Worm (Caenorhabditis elegans) whole organism, L4 larva: Measurements from ENCODE around the gene str-228.

Source experiments
- D1046.2 ChIP-seq: fragments of 200-800 bp; sonication (Bioruptor generic); IDR thresholded peaks from 2 replicates; pipeline ENCODE4 v1.3.6; 2022; ENCODE audit warnings: missing genetic modification characterization, missing compliant biosample characterization
- F10B5.3 ChIP-seq: sonication (generic microtip); optimal IDR thresholded peaks from 2 replicates; lab custom pipeline; 2016; ENCODE audit warnings: mild to moderate bottlenecking, missing genetic modification characterization, missing compliant biosample characterization
- F49E8.2 ChIP-seq: sonication (generic microtip); optimal IDR thresholded peaks from 2 replicates; lab custom pipeline; 2016; ENCODE audit warnings: missing compliant biosample characterization, mild to moderate bottlenecking, missing genetic modification characterization, borderline replicate concordance
- T20F7.1 ChIP-seq: fragments of 200-800 bp; sonication (Bioruptor generic); optimal IDR thresholded peaks from 2 replicates; lab custom pipeline; 2018; ENCODE audit warnings: mild to moderate bottlenecking, missing genetic modification characterization, missing compliant biosample characterization
- T26A8.4 ChIP-seq: fragments of 200-800 bp; sonication (Bioruptor generic); IDR thresholded peaks from 2 replicates; pipeline ENCODE4 v1.3.6; 2022; ENCODE audit warnings: missing genetic modification characterization, missing compliant biosample characterization
- Y48G9A.11 ChIP-seq: fragments of 200-800 bp; sonication (Bioruptor generic); IDR thresholded peaks from 2 replicates; pipeline ENCODE4 v1.3.6; 2022; ENCODE audit warnings: missing genetic modification reagents, missing genetic modification characterization, missing compliant biosample characterization
- Y5F2A.4 ChIP-seq: fragments of 200-800 bp; sonication (Bioruptor generic); optimal IDR thresholded peaks from 2 replicates; lab custom pipeline; 2018; ENCODE audit warnings: mild to moderate bottlenecking, missing genetic modification characterization, missing compliant biosample characterization
- ZK337.2 ChIP-seq: fragments of 200-800 bp; sonication (Bioruptor generic); IDR thresholded peaks from 2 replicates; pipeline ENCODE4 v1.3.6; 2022; ENCODE audit warnings: missing genetic modification reagents, missing genetic modification characterization, missing compliant biosample characterization
- aha-1 ChIP-seq: fragments of 150-350 bp; peaks from one replicate; lab custom pipeline; 2014; ENCODE audit warnings: missing biosample characterization, missing genetic modification characterization
- aly-2 ChIP-seq: sonication (generic microtip); optimal IDR thresholded peaks from 2 replicates; lab custom pipeline; 2018; ENCODE audit warnings: missing biosample characterization, missing genetic modification characterization
- attf-4 ChIP-seq: sonication (generic microtip); optimal IDR thresholded peaks from 3 replicates; lab custom pipeline; 2017; ENCODE audit warnings: missing biosample characterization, missing genetic modification characterization
- ceh-28 ChIP-seq: fragments of 150-350 bp; optimal IDR thresholded peaks from 2 replicates; lab custom pipeline; 2014; ENCODE audit warnings: missing biosample characterization, missing genetic modification reagents, missing genetic modification characterization
- ceh-32 ChIP-seq: sonication (generic microtip); optimal IDR thresholded peaks from 2 replicates; lab custom pipeline; 2016; ENCODE audit warnings: mild to moderate bottlenecking, missing genetic modification characterization, missing compliant biosample characterization; ENCODE audit not compliant: poor library complexity
- ceh-44 ChIP-seq: fragments of 200-800 bp; sonication (Bioruptor generic); IDR thresholded peaks from 2 replicates; pipeline ENCODE4 v1.3.6; 2022; ENCODE audit warnings: missing genetic modification reagents, missing genetic modification characterization, missing compliant biosample characterization
- ceh-62 ChIP-seq: sonication (generic microtip); optimal IDR thresholded peaks from 2 replicates; lab custom pipeline; 2017; ENCODE audit warnings: missing biosample characterization, missing genetic modification characterization
- ceh-82 ChIP-seq: sonication (generic microtip); optimal IDR thresholded peaks from 2 replicates; lab custom pipeline; 2017; ENCODE audit warnings: missing biosample characterization, missing genetic modification characterization
- ctbp-1 ChIP-seq: fragments of 200-800 bp; sonication (Bioruptor generic); IDR thresholded peaks from 2 replicates; pipeline ENCODE4 v1.3.6; 2022; ENCODE audit warnings: missing genetic modification reagents, missing genetic modification characterization, missing compliant biosample characterization
- daf-12 ChIP-seq: fragments of 150-350 bp; optimal IDR thresholded peaks from 2 replicates; lab custom pipeline; 2014; ENCODE audit warnings: missing biosample characterization, missing genetic modification reagents, missing genetic modification characterization
- daf-16 ChIP-seq, 3 experiments: sonication (generic microtip); optimal IDR thresholded peaks; 2 replicates each; lab custom pipeline; 2016 to 2017; ENCODE audit warnings: missing genetic modification characterization in 3 of 3, missing genetic modification reagents in 3 of 3, mild to moderate bottlenecking in 2 of 3, missing compliant biosample characterization in 2 of 3, missing biosample characterization in 1 of 3, moderate library complexity in 1 of 3
- daf-19 ChIP-seq: fragments of 200-800 bp; sonication (Bioruptor generic); conservative IDR thresholded peaks from 2 replicates; pipeline ENCODE4 v1.3.6; 2022; ENCODE audit warnings: missing genetic modification characterization, missing compliant biosample characterization
- daf-8 ChIP-seq: fragments of 200-800 bp; sonication (Bioruptor generic); IDR thresholded peaks from 2 replicates; pipeline ENCODE4 v1.3.6; 2022; ENCODE audit warnings: missing genetic modification characterization, missing compliant biosample characterization
- dmd-6 ChIP-seq: fragments of 200-800 bp; sonication (Bioruptor generic); IDR thresholded peaks from 2 replicates; pipeline ENCODE4 v1.3.6; 2022; ENCODE audit warnings: missing genetic modification reagents, missing genetic modification characterization, missing compliant biosample characterization
- duxl-1 ChIP-seq: sonication (generic microtip); optimal IDR thresholded peaks from 2 replicates; lab custom pipeline; 2016; ENCODE audit warnings: mild to moderate bottlenecking, missing genetic modification characterization, moderate library complexity, missing compliant biosample characterization; ENCODE audit not compliant: poor library complexity
- dve-1 ChIP-seq: sonication (generic microtip); optimal IDR thresholded peaks from 2 replicates; lab custom pipeline; 2017; ENCODE audit warnings: antibody characterized with exemption, mild to moderate bottlenecking, missing genetic modification characterization, missing compliant biosample characterization; ENCODE audit not compliant: insufficient read depth
- egl-43 ChIP-seq: fragments of 200-800 bp; sonication (Bioruptor generic); IDR thresholded peaks from 2 replicates; pipeline ENCODE4 v1.3.6; 2022; ENCODE audit warnings: missing genetic modification reagents, missing genetic modification characterization, missing compliant biosample characterization
- fkh-10 ChIP-seq: fragments of 150-350 bp; optimal IDR thresholded peaks from 2 replicates; lab custom pipeline; 2014; ENCODE audit warnings: missing biosample characterization, missing genetic modification reagents, missing genetic modification characterization
- hif-1 ChIP-seq, 2 experiments: sonication (generic microtip); optimal IDR thresholded peaks; 2 replicates each; lab custom pipeline; 2016 to 2017; ENCODE audit warnings: missing compliant biosample characterization in 2 of 2, missing genetic modification characterization in 2 of 2, missing genetic modification reagents in 2 of 2, missing genotype in 2 of 2, mild to moderate bottlenecking in 1 of 2
- hlh-11 ChIP-seq: fragments of 200-800 bp; sonication (Bioruptor generic); optimal IDR thresholded peaks from 2 replicates; lab custom pipeline; 2018; ENCODE audit warnings: mild to moderate bottlenecking, missing genetic modification characterization, missing compliant biosample characterization
- hmg-1.1 ChIP-seq: fragments of 200-800 bp; sonication (Bioruptor generic); IDR thresholded peaks from 2 replicates; pipeline ENCODE4 v1.3.6; 2022; ENCODE audit warnings: missing genetic modification reagents, missing genetic modification characterization, missing compliant biosample characterization
- lim-7 ChIP-seq: fragments of 200-800 bp; sonication (Bioruptor generic); IDR thresholded peaks from 2 replicates; pipeline ENCODE4 v1.3.6; 2022; ENCODE audit warnings: missing genetic modification characterization, missing compliant biosample characterization
- lin-1 ChIP-seq: fragments of 200-800 bp; sonication (Bioruptor generic); IDR thresholded peaks from 2 replicates; pipeline ENCODE4 v1.3.6; 2022; ENCODE audit warnings: missing genetic modification reagents, missing genetic modification characterization, missing compliant biosample characterization
- lin-15B ChIP-seq: fragments of 150-350 bp; sonication (generic microtip); optimal IDR thresholded peaks from 3 replicates; lab custom pipeline; 2014; ENCODE audit warnings: missing biosample characterization, missing genetic modification characterization
- lin-38 ChIP-seq: fragments of 200-800 bp; sonication (Bioruptor generic); IDR thresholded peaks from 2 replicates; pipeline ENCODE4 v1.3.6; 2022; ENCODE audit warnings: missing genetic modification reagents, missing genetic modification characterization, missing compliant biosample characterization
- lin-39 ChIP-seq: fragments of 150-350 bp; optimal IDR thresholded peaks from 2 replicates; lab custom pipeline; 2014; ENCODE audit warnings: missing biosample characterization, missing genetic modification reagents, missing genetic modification characterization
- madf-9 ChIP-seq: fragments of 200-800 bp; sonication (Bioruptor generic); conservative IDR thresholded peaks from 2 replicates; pipeline ENCODE4 v1.3.6; 2022; ENCODE audit warnings: missing genetic modification reagents, missing genetic modification characterization, missing compliant biosample characterization
- mdl-1 ChIP-seq, 2 experiments: fragments of 150-350 bp in 1 of 2; sonication (generic microtip) in 1 of 2; optimal IDR thresholded peaks; 2 replicates each; lab custom pipeline; 2014 to 2017; ENCODE audit warnings: missing biosample characterization in 2 of 2, missing genetic modification characterization in 2 of 2
- mdt-29 ChIP-seq: fragments of 200-800 bp; sonication (Bioruptor generic); IDR thresholded peaks from 2 replicates; pipeline ENCODE4 v1.3.6; 2022; ENCODE audit warnings: missing genetic modification reagents, missing genetic modification characterization, missing compliant biosample characterization
- mxl-2 ChIP-seq: fragments of 200-800 bp; sonication (Bioruptor generic); conservative IDR thresholded peaks from 2 replicates; pipeline ENCODE4 v1.3.6; 2022; ENCODE audit warnings: missing genetic modification reagents, missing genetic modification characterization, missing compliant biosample characterization
- nhr-11 ChIP-seq: fragments of 150-350 bp; optimal IDR thresholded peaks from 2 replicates; lab custom pipeline; 2014; ENCODE audit warnings: missing biosample characterization, missing genetic modification characterization
- nhr-25 ChIP-seq: sonication (generic microtip); optimal IDR thresholded peaks from 2 replicates; lab custom pipeline; 2017; ENCODE audit warnings: missing genetic modification characterization, mild to moderate bottlenecking, missing compliant biosample characterization, antibody characterized with exemption, moderate library complexity, borderline replicate concordance; ENCODE audit not compliant: insufficient read depth
- nhr-42 ChIP-seq: fragments of 200-800 bp; sonication (Bioruptor generic); IDR thresholded peaks from 2 replicates; pipeline ENCODE4 v1.3.6; 2022; ENCODE audit warnings: missing genetic modification characterization, missing compliant biosample characterization
- nhr-76 ChIP-seq: fragments of 150-350 bp; optimal IDR thresholded peaks from 2 replicates; lab custom pipeline; 2014; ENCODE audit warnings: missing biosample characterization, missing genetic modification characterization
- pqm-1 ChIP-seq: sonication (generic microtip); optimal IDR thresholded peaks from 2 replicates; lab custom pipeline; 2017; ENCODE audit warnings: missing biosample characterization, missing genetic modification characterization
- snpc-4 ChIP-seq: fragments of 150-350 bp; optimal IDR thresholded peaks from 2 replicates; lab custom pipeline; 2014; ENCODE audit warnings: missing biosample characterization, missing genetic modification characterization
- tag-97 ChIP-seq: fragments of 200-800 bp; sonication (Bioruptor generic); IDR thresholded peaks from 2 replicates; pipeline ENCODE4 v1.3.6; 2022; ENCODE audit warnings: missing genetic modification characterization, missing compliant biosample characterization
- tra-1 ChIP-seq: fragments of 200-800 bp; sonication (Bioruptor generic); IDR thresholded peaks from 2 replicates; pipeline ENCODE4 v1.3.6; 2022; ENCODE audit warnings: missing genetic modification reagents, missing genetic modification characterization, missing compliant biosample characterization
- vab-7 ChIP-seq: fragments of 200-800 bp; sonication (Bioruptor generic); IDR thresholded peaks from 2 replicates; pipeline ENCODE4 v1.3.6; 2022; ENCODE audit warnings: missing genetic modification reagents, missing genetic modification characterization, missing compliant biosample characterization
- zag-1 ChIP-seq: fragments of 150-350 bp; optimal IDR thresholded peaks from 2 replicates; lab custom pipeline; 2014; ENCODE audit warnings: missing biosample characterization, missing genetic modification characterization
- zip-11 ChIP-seq: fragments of 200-800 bp; sonication (Bioruptor generic); IDR thresholded peaks from 2 replicates; pipeline ENCODE4 v1.3.6; 2022; ENCODE audit warnings: missing genetic modification characterization, missing compliant biosample characterization

Gene str-228

DNA sequence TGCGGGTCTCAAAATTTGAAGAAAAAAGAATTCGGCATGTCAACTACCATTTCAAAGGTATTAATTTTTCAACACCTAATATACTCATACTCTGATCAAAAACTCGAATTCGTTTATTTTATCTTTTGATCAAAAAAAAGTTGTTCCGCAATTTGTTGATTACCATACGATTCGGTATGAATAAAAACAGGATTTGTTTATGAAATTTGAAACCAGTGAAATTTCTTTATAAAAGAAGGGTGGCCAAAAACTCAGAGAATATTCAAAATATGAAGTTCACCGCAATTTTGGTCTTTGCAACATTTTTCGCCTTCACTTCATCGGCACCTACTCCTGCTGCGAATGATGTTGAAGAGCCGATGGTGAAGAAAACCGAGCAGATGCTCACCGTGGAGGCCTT is 7.9 kb upstream of the str-228 start, which contains the start of the genes C07G3.8 and C07G3.10:
C07G3.8 (minus strand) TSS at position 101 of the 400 bp plus-strand sequence.
C07G3.10 (plus strand) TSS at position 270 of the 400 bp plus-strand sequence.
- TF ChIP-seq D1046.2 (no peak), nhr-11 (tag; lab: Kevin White, UChicago) (no peak), mxl-2 (no peak), egl-43 (GFP tag; lab: Robert Waterston, UW) (no peak), lim-7 (GFP tag; lab: Robert Waterston, UW) (no peak), snpc-4 (tag; lab: Kevin White, UChicago) (no peak), ceh-62 (no peak), vab-7 (GFP tag; lab: Robert Waterston, UW) (no peak), Y5F2A.4 (GFP tag; lab: Kevin White, UChicago) (no peak), Y48G9A.11 (no peak), T20F7.1 (GFP tag; lab: Kevin White, UChicago) (no peak), lin-39 (tag; lab: Kevin White, UChicago) (no peak), aha-1 (no peak), nhr-42 (GFP tag; lab: Robert Waterston, UW) (no peak)

DNA sequence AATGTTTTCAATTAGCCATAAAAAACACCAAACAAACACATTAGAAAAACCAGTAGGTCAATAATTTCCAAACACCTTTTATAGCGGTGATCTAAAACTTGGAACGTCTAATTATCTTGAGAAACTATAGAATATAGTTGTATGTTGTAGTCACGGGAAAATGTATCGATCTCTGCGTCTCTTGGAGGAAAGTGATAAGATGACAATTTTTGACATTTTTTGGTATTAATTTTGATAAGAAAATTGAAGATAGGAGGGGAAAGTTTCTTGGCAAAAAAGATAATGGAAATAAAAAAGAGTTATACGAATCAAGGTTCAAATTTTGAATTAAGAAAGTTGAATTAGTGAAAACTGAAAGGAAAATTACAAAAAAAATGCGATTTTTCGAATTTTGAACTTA is 4.2 kb upstream of the str-228 start:
- peak in 1 of 2 experiments; percentile 47 for TF ChIP-seq daf-16 (GFP tag; optimal IDR thresholded peaks at IDR 0.05; lab: Kevin White, UChicago)
- TF ChIP-seq daf-16 (tag; optimal IDR thresholded peaks at IDR 0.05; lab: Kevin White, UChicago): peak; percentile 82
- TF ChIP-seq hlh-11 (tag; lab: Kevin White, UChicago): peak; percentile 77
- TF ChIP-seq T26A8.4 (GFP tag; lab: Robert Waterston, UW): no peak
- TF ChIP-seq dmd-6 (GFP tag; lab: Robert Waterston, UW): peak; percentile 98
- no peak for TF ChIP-seq nhr-25 (tag; lab: Kevin White, UChicago)
- TF ChIP-seq zip-11 (GFP tag; lab: Robert Waterston, UW): no peak
- no peak for TF ChIP-seq Y5F2A.4 (GFP tag; lab: Kevin White, UChicago)
- no peak for TF ChIP-seq nhr-11 (tag; lab: Kevin White, UChicago)
- peak; percentile 60; the same call in 1 of the 2 replicates for TF ChIP-seq tra-1 (GFP tag; lab: Robert Waterston, UW)
- TF ChIP-seq mdt-29 (GFP tag; lab: Robert Waterston, UW): no peak
- no peak for TF ChIP-seq zag-1 (tag; lab: Kevin White, UChicago)
- peak in 1 of 2 experiments; percentile 44 for TF ChIP-seq mdl-1 (tag; optimal IDR thresholded peaks at IDR 0.05; lab: Kevin White, UChicago)
- no peak for TF ChIP-seq ceh-44 (GFP tag; lab: Robert Waterston, UW)
- TF ChIP-seq ceh-32 (tag; lab: Kevin White, UChicago): no peak
- TF ChIP-seq lin-15B (tag; lab: Kevin White, UChicago): no peak
- peak; percentile 72 for TF ChIP-seq T20F7.1 (GFP tag; lab: Kevin White, UChicago)
- no peak for TF ChIP-seq daf-12 (tag; lab: Kevin White, UChicago)
- no peak for TF ChIP-seq ceh-28 (tag; lab: Kevin White, UChicago)
- no peak for TF ChIP-seq aly-2 (tag; lab: Kevin White, UChicago)
- TF ChIP-seq pqm-1: peak; percentile 78
- no peak for TF ChIP-seq aha-1
- no peak for TF ChIP-seq daf-8 (GFP tag; lab: Robert Waterston, UW)
- no peak for TF ChIP-seq lin-38 (GFP tag; lab: Robert Waterston, UW)
- no peak for TF ChIP-seq F10B5.3 (tag; lab: Kevin White, UChicago)
- no peak for TF ChIP-seq lim-7 (GFP tag; lab: Robert Waterston, UW)
- TF ChIP-seq hif-1 (tag; optimal IDR thresholded peaks at IDR 0.05; lab: Kevin White, UChicago): no peak
- no peak for TF ChIP-seq daf-19 (GFP tag; lab: Robert Waterston, UW)
- no peak for TF ChIP-seq ceh-82 (tag; lab: Kevin White, UChicago)
- TF ChIP-seq lin-1 (GFP tag; lab: Robert Waterston, UW): peak; percentile 55; the same call in 1 of the 2 replicates
- TF ChIP-seq dve-1: peak; percentile 89
- TF ChIP-seq duxl-1 (tag; lab: Kevin White, UChicago): no peak
- no peak for TF ChIP-seq attf-4 (tag; lab: Kevin White, UChicago)
- no peak for TF ChIP-seq madf-9
- TF ChIP-seq nhr-76 (tag; lab: Kevin White, UChicago): no peak
- no peak for TF ChIP-seq F49E8.2 (tag; lab: Kevin White, UChicago)
- no peak for TF ChIP-seq ZK337.2
- no peak for TF ChIP-seq hmg-1.1 (GFP tag; lab: Robert Waterston, UW)
- TF ChIP-seq ctbp-1 (GFP tag; lab: Robert Waterston, UW): no peak
- TF ChIP-seq snpc-4 (tag; lab: Kevin White, UChicago): no peak
- no peak for TF ChIP-seq tag-97
- TF ChIP-seq fkh-10 (GFP tag; lab: Kevin White, UChicago): no peak
